Worm (Caenorhabditis elegans) whole organism, L3 larva: ENCODE results near the gene ptr-8.

Experiments used
- aly-2 ChIP-seq: fragments of 150-350 bp; optimal IDR thresholded peaks from 2 replicates; lab custom pipeline; 2014; ENCODE audit warnings: missing biosample characterization, missing genetic modification characterization
- ceh-28 ChIP-seq: fragments of 150-350 bp; optimal IDR thresholded peaks from 2 replicates; lab custom pipeline; 2014; ENCODE audit warnings: missing biosample characterization, missing genetic modification reagents, missing genetic modification characterization
- mdl-1 ChIP-seq: fragments of 150-350 bp; optimal IDR thresholded peaks from 2 replicates; lab custom pipeline; 2014; ENCODE audit warnings: missing biosample characterization, missing genetic modification characterization
- nfya-1 ChIP-seq: sonication (generic microtip); optimal IDR thresholded peaks from 2 replicates; lab custom pipeline; 2017; ENCODE audit warnings: missing genetic modification characterization, mild to moderate bottlenecking, missing compliant biosample characterization, antibody characterized with exemption, moderate library complexity; ENCODE audit not compliant: insufficient read depth
- nhr-11 ChIP-seq: fragments of 150-350 bp; optimal IDR thresholded peaks from 2 replicates; lab custom pipeline; 2014; ENCODE audit warnings: missing biosample characterization, missing genetic modification characterization
- nhr-77 ChIP-seq: fragments of 150-350 bp; optimal IDR thresholded peaks from 2 replicates; lab custom pipeline; 2014; ENCODE audit warnings: missing biosample characterization, missing genetic modification characterization
- unc-62 ChIP-seq: fragments of 150-350 bp; sonication (generic microtip); optimal IDR thresholded peaks from 4 replicates; lab custom pipeline; 2014; ENCODE audit warnings: missing biosample characterization, missing genetic modification reagents, missing genetic modification characterization

ce11 chrII:10861305-10861704 is 27.8 kb upstream of the ptr-8 start:
- TF ChIP-seq ceh-28 (tag; lab: Kevin White, UChicago) (no peak), nhr-11 (tag; lab: Kevin White, UChicago) (no peak), nhr-77 (tag; lab: Kevin White, UChicago) (no peak), aly-2 (tag; lab: Kevin White, UChicago) (no peak), nfya-1 (tag; lab: Kevin White, UChicago) (peak; percentile 99), mdl-1 (tag; lab: Kevin White, UChicago) (no peak), unc-62 (GFP tag; lab: Kevin White, UChicago) (no peak)
